Worm (Caenorhabditis elegans): ENCODE results near the gene nhr-150.

nhr-150 gene

ce11 chrV:15492518-15492917 is 11.3 kb upstream of the nhr-150 start, which contains the start of gene str-264:
Gene str-264, minus strand, starts transcription at chrV:15492618.
- TF ChIP-seq lir-1 (GFP tag; conservative IDR thresholded peaks at IDR 0.05) (no peak), nfya-1 (tag; optimal IDR thresholded peaks at IDR 0.05; ENCODE audit: borderline replicate concordance, insufficient read depth) (no peak), tlf-1 (GFP tag; optimal IDR thresholded peaks at IDR 0.05) (no peak), Y53F4B.3 (GFP tag; IDR thresholded peaks at IDR 0.05) (no peak), B0019.2 (GFP tag; conservative IDR thresholded peaks at IDR 0.05) (no peak), attf-3 (GFP tag; conservative IDR thresholded peaks at IDR 0.05) (no peak), nhr-90 (tag; optimal IDR thresholded peaks at IDR 0.05) (no peak), F33H1.4 (GFP tag; IDR thresholded peaks at IDR 0.05) (no peak), tbx-9 (tag; optimal IDR thresholded peaks at IDR 0.05; ENCODE audit: borderline replicate concordance) (no peak), lin-35 (GFP tag; optimal IDR thresholded peaks at IDR 0.05) (no peak), madf-8 (GFP tag; conservative IDR thresholded peaks at IDR 0.05) (no peak), cebp-1 (GFP tag; IDR thresholded peaks at IDR 0.05) (no peak), cebp-1 (tag; optimal IDR thresholded peaks at IDR 0.05) (no peak), snpc-1.3 (tag; optimal IDR thresholded peaks at IDR 0.05; ENCODE audit: insufficient read depth) (no peak), ztf-28 (GFP tag; IDR thresholded peaks at IDR 0.05) (no peak), lsl-1 (GFP tag; optimal IDR thresholded peaks at IDR 0.05) (no peak), ceh-91 (GFP tag; IDR thresholded peaks at IDR 0.05) (no peak)

- no peak for TF ChIP-seq snpc-3.4 (tag; optimal IDR thresholded peaks at IDR 0.05)
- TF ChIP-seq sdz-38 (tag; optimal IDR thresholded peaks at IDR 0.05), result no peak
- TF ChIP-seq nfya-1 (tag; optimal IDR thresholded peaks at IDR 0.05; ENCODE audit: borderline replicate concordance, insufficient read depth), result no peak
- TF ChIP-seq fkh-3 (tag; optimal IDR thresholded peaks at IDR 0.05), result no peak
- TF ChIP-seq ama-1 (optimal IDR thresholded peaks at IDR 0.05), result no peak
- no peak for TF ChIP-seq ama-1 (GFP tag; optimal IDR thresholded peaks at IDR 0.05)
- no peak for TF ChIP-seq nhr-120 (GFP tag; IDR thresholded peaks at IDR 0.05)
- no peak for TF ChIP-seq rec-8 (tag; optimal IDR thresholded peaks at IDR 0.05)
- TF ChIP-seq xnd-1 (tag; optimal IDR thresholded peaks at IDR 0.05), result no peak
- no peak for TF ChIP-seq Y53F4B.3 (GFP tag; IDR thresholded peaks at IDR 0.05)
- TF ChIP-seq egl-44 (GFP tag; IDR thresholded peaks at IDR 0.05), result no peak
- no peak for TF ChIP-seq Y95B8A.8 (GFP tag; IDR thresholded peaks at IDR 0.05)
- TF ChIP-seq B0261.1 (tag; optimal IDR thresholded peaks at IDR 0.05), result no peak
- no peak for TF ChIP-seq cebp-2 (GFP tag; IDR thresholded peaks at IDR 0.05)
- TF ChIP-seq let-526 (GFP tag; IDR thresholded peaks at IDR 0.05), result no peak
These were observed 6.5 kb upstream of the nhr-150 start, which contains the start of gene srw-21 for ce11 chrV:15487764-15488163. Gene srw-21, plus strand, starts transcription at chrV:15488064.

DNA sequence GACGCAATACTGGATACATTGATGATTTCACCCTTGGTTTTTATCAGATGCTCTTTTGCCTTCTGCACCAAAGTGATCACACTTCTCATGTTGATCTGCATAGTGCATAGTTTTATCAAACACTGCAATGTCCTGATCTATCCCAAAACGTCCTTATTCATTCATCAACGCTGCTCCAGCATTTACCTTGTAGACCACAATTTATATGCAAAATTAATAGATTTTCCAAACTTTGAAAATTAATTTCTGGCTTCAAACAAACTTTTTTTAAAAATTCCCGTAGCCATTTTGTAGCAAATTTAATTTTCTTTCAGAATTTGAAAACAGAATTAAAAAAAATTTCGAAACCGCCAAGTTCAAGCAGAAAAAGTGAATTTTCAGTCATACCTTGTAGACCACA is 3.3 kb upstream of the nhr-150 start, which contains the start of gene C06B8.3:
C06B8.3 (minus strand) TSS at position 101 of the 400 bp plus-strand sequence.
- TF ChIP-seq F22D6.2 (tag; optimal IDR thresholded peaks at IDR 0.05) (no peak), lin-26 (GFP tag; IDR thresholded peaks at IDR 0.05) (no peak), hlh-26 (GFP tag; conservative IDR thresholded peaks at IDR 0.05) (no peak), fkh-3 (tag; optimal IDR thresholded peaks at IDR 0.05) (no peak), somi-1 (GFP tag; optimal IDR thresholded peaks at IDR 0.05) (no peak), athp-1 (tag; optimal IDR thresholded peaks at IDR 0.05) (no peak), K12H6.12 (tag; optimal IDR thresholded peaks at IDR 0.05) (no peak), hsf-1 (GFP tag; IDR thresholded peaks at IDR 0.05) (no peak), nhr-80 (tag; optimal IDR thresholded peaks at IDR 0.05) (no peak), T26A5.8 (tag; optimal IDR thresholded peaks at IDR 0.05) (no peak), dox-1 (GFP tag; IDR thresholded peaks at IDR 0.05) (no peak), nhr-179 (tag; optimal IDR thresholded peaks at IDR 0.05) (no peak)

All from whole organism, young adult.